Worm (Caenorhabditis elegans) whole organism, young adult: ENCODE measurements around the gene exc-14.

Source experiments
- B0035.1 ChIP-seq: sonication (generic microtip); optimal IDR thresholded peaks from 2 replicates; lab custom pipeline; 2016; ENCODE audit warnings: missing genetic modification characterization, mild to moderate bottlenecking, missing compliant biosample characterization, missing genotype, missing genetic modification reagents
- B0336.3 ChIP-seq: fragments of 200-800 bp; sonication (Bioruptor generic); IDR thresholded peaks from 2 replicates; pipeline ENCODE4 v1.3.6; 2022; ENCODE audit warnings: missing genetic modification characterization, missing compliant biosample characterization
- F23B12.7 ChIP-seq: sonication (generic microtip); optimal IDR thresholded peaks from 2 replicates; lab custom pipeline; 2017; ENCODE audit warnings: missing genetic modification characterization, mild to moderate bottlenecking, missing compliant biosample characterization, antibody characterized with exemption, moderate library complexity; ENCODE audit not compliant: insufficient read depth
- F33H1.4 ChIP-seq: fragments of 200-800 bp; sonication (Bioruptor generic); IDR thresholded peaks from 2 replicates; pipeline ENCODE4 v1.3.6; 2022; ENCODE audit warnings: missing genetic modification reagents, missing genetic modification characterization, missing compliant biosample characterization
- F55B11.4 ChIP-seq: sonication (generic microtip); optimal IDR thresholded peaks from 2 replicates; lab custom pipeline; 2016; ENCODE audit warnings: missing compliant biosample characterization, missing genetic modification characterization, borderline replicate concordance; ENCODE audit not compliant: insufficient read depth
- K11D2.4 ChIP-seq: fragments of 200-800 bp; sonication (Bioruptor generic); IDR thresholded peaks from 2 replicates; pipeline ENCODE4 v1.3.6; 2022; ENCODE audit warnings: missing genetic modification reagents, missing genetic modification characterization, missing compliant biosample characterization
- T07F8.4 ChIP-seq: sonication (generic microtip); optimal IDR thresholded peaks from 2 replicates; lab custom pipeline; 2016; ENCODE audit warnings: mild to moderate bottlenecking, missing genetic modification characterization, moderate library complexity, missing compliant biosample characterization
- Y53F4B.3 ChIP-seq: fragments of 200-800 bp; sonication (Bioruptor generic); IDR thresholded peaks from 2 replicates; pipeline ENCODE4 v1.3.6; 2022; ENCODE audit warnings: missing genetic modification reagents, missing genetic modification characterization, missing compliant biosample characterization
- Y56A3A.18 ChIP-seq: fragments of 200-800 bp; sonication (Bioruptor generic); IDR thresholded peaks from 2 replicates; pipeline ENCODE4 v1.3.6; 2022; ENCODE audit warnings: missing genetic modification reagents, missing genetic modification characterization, missing compliant biosample characterization
- Y79H2A.3 ChIP-seq: fragments of 200-800 bp; sonication (Bioruptor generic); conservative IDR thresholded peaks from 2 replicates; pipeline ENCODE4 v1.3.6; 2022; ENCODE audit warnings: missing genetic modification reagents, missing genetic modification characterization, missing compliant biosample characterization
- ZK185.1 ChIP-seq: sonication (generic microtip); optimal IDR thresholded peaks from 2 replicates; lab custom pipeline; 2016; ENCODE audit warnings: mild to moderate bottlenecking, missing genetic modification characterization, missing compliant biosample characterization; ENCODE audit not compliant: poor library complexity, severe bottlenecking
- attf-5 ChIP-seq: fragments of 200-800 bp; sonication (Bioruptor generic); optimal IDR thresholded peaks from 2 replicates; lab custom pipeline; 2018; ENCODE audit warnings: mild to moderate bottlenecking, missing genetic modification characterization, missing compliant biosample characterization
- attf-6 ChIP-seq: fragments of 200-800 bp; sonication (Bioruptor generic); IDR thresholded peaks from 2 replicates; pipeline ENCODE4 v1.3.6; 2022; ENCODE audit warnings: missing genetic modification reagents, missing genetic modification characterization, missing compliant biosample characterization
- ccch-3 ChIP-seq: fragments of 200-800 bp; sonication (Bioruptor generic); optimal IDR thresholded peaks from 2 replicates; lab custom pipeline; 2018; ENCODE audit warnings: mild to moderate bottlenecking, missing genetic modification characterization, missing compliant biosample characterization
- cebp-1 ChIP-seq, 2 experiments: fragments of 200-800 bp in 1 of 2; sonication (Bioruptor generic) in 1 of 2; sonication (generic microtip) in 1 of 2; IDR thresholded peaks in 1 of 2; optimal IDR thresholded peaks in 1 of 2; 2 replicates each; pipeline versions ENCODE4 v1.3.6 to Lab custom; 2017 to 2022; ENCODE audit warnings: missing compliant biosample characterization in 2 of 2, missing genetic modification characterization in 2 of 2, mild to moderate bottlenecking in 1 of 2, missing genetic modification reagents in 1 of 2, moderate library complexity in 1 of 2
- ceh-100 ChIP-seq: fragments of 200-800 bp; sonication (Bioruptor generic); IDR thresholded peaks from 2 replicates; pipeline ENCODE4 v1.3.6; 2022; ENCODE audit warnings: missing genetic modification reagents, missing genetic modification characterization, missing compliant biosample characterization
- ceh-40 ChIP-seq: fragments of 200-800 bp; sonication (Bioruptor generic); IDR thresholded peaks from 2 replicates; pipeline ENCODE4 v1.3.6; 2022; ENCODE audit warnings: missing genetic modification characterization, missing compliant biosample characterization
- ceh-58 ChIP-seq: fragments of 200-800 bp; sonication (Bioruptor generic); IDR thresholded peaks from 2 replicates; pipeline ENCODE4 v1.3.6; 2022; ENCODE audit warnings: missing genetic modification characterization, missing compliant biosample characterization
- dox-1 ChIP-seq: fragments of 200-800 bp; sonication (Bioruptor generic); IDR thresholded peaks from 2 replicates; pipeline ENCODE4 v1.3.6; 2022; ENCODE audit warnings: missing genetic modification reagents, missing genetic modification characterization, missing compliant biosample characterization
- efl-1 ChIP-seq: fragments of 150-350 bp; optimal IDR thresholded peaks from 2 replicates; lab custom pipeline; 2014; ENCODE audit warnings: missing biosample characterization, missing genetic modification reagents, missing genetic modification characterization
- egl-44 ChIP-seq: fragments of 200-800 bp; sonication (Bioruptor generic); IDR thresholded peaks from 2 replicates; pipeline ENCODE4 v1.3.6; 2022; ENCODE audit warnings: missing genetic modification reagents, missing genetic modification characterization, missing compliant biosample characterization
- hmg-1.2 ChIP-seq: fragments of 200-800 bp; sonication (Bioruptor generic); IDR thresholded peaks from 2 replicates; pipeline ENCODE4 v1.3.6; 2022; ENCODE audit warnings: missing genetic modification reagents, missing genetic modification characterization, missing compliant biosample characterization
- lag-1 ChIP-seq: fragments of 200-800 bp; sonication (Bioruptor generic); IDR thresholded peaks from 2 replicates; pipeline ENCODE4 v1.3.6; 2022; ENCODE audit warnings: missing genetic modification reagents, missing genetic modification characterization, missing compliant biosample characterization
- let-607 ChIP-seq, 2 experiments: fragments of 200-800 bp in 1 of 2; sonication (Bioruptor generic) in 1 of 2; sonication (generic microtip) in 1 of 2; optimal IDR thresholded peaks; 2 replicates each; lab custom pipeline; 2016 to 2018; ENCODE audit warnings: mild to moderate bottlenecking in 2 of 2, missing compliant biosample characterization in 2 of 2, missing genetic modification characterization in 2 of 2, moderate library complexity in 2 of 2, missing genotype in 1 of 2
- lin-26 ChIP-seq: fragments of 200-800 bp; sonication (Bioruptor generic); IDR thresholded peaks from 2 replicates; pipeline ENCODE4 v1.3.6; 2022; ENCODE audit warnings: missing genetic modification reagents, missing genetic modification characterization, missing compliant biosample characterization
- lir-1 ChIP-seq: fragments of 200-800 bp; sonication (Bioruptor generic); conservative IDR thresholded peaks from 2 replicates; pipeline ENCODE4 v1.3.6; 2022; ENCODE audit warnings: missing genetic modification reagents, missing genetic modification characterization, missing compliant biosample characterization
- madf-8 ChIP-seq: fragments of 200-800 bp; sonication (Bioruptor generic); conservative IDR thresholded peaks from 2 replicates; pipeline ENCODE4 v1.3.6; 2022; ENCODE audit warnings: missing genetic modification reagents, missing genetic modification characterization, missing compliant biosample characterization
- mcd-1 ChIP-seq: fragments of 200-800 bp; sonication (Bioruptor generic); IDR thresholded peaks from 2 replicates; pipeline ENCODE4 v1.3.6; 2022; ENCODE audit warnings: missing genetic modification reagents, missing genetic modification characterization, missing compliant biosample characterization
- mel-28 ChIP-seq: sonication (generic microtip); optimal IDR thresholded peaks from 2 replicates; lab custom pipeline; 2016; ENCODE audit warnings: borderline replicate concordance, mild to moderate bottlenecking, missing genetic modification characterization, missing compliant biosample characterization
- nfyb-1 ChIP-seq: fragments of 200-800 bp; sonication (Bioruptor generic); IDR thresholded peaks from 2 replicates; pipeline ENCODE4 v1.3.6; 2022; ENCODE audit warnings: missing genetic modification reagents, missing genetic modification characterization, missing compliant biosample characterization
- nhr-120 ChIP-seq: fragments of 200-800 bp; sonication (Bioruptor generic); IDR thresholded peaks from 2 replicates; pipeline ENCODE4 v1.3.6; 2022; ENCODE audit warnings: missing genetic modification characterization, missing compliant biosample characterization
- nhr-179 ChIP-seq: sonication (generic microtip); optimal IDR thresholded peaks from 2 replicates; lab custom pipeline; 2016; ENCODE audit warnings: mild to moderate bottlenecking, missing genetic modification characterization, missing compliant biosample characterization
- nhr-80 ChIP-seq: sonication (generic microtip); optimal IDR thresholded peaks from 2 replicates; lab custom pipeline; 2016; ENCODE audit warnings: missing genetic modification characterization, missing compliant biosample characterization
- pha-4 ChIP-seq: fragments of 150-350 bp; sonication (generic microtip); optimal IDR thresholded peaks from 2 replicates; lab custom pipeline; 2014; ENCODE audit warnings: missing biosample characterization, missing genetic modification reagents, missing genetic modification characterization
- rec-8 ChIP-seq, 2 experiments: sonication (generic microtip); optimal IDR thresholded peaks; 2 replicates each; lab custom pipeline; 2016; ENCODE audit warnings: mild to moderate bottlenecking in 2 of 2, missing genetic modification characterization in 2 of 2, missing genetic modification reagents in 2 of 2, missing genotype in 2 of 2, missing biosample characterization in 1 of 2, missing compliant biosample characterization in 1 of 2, moderate library complexity in 1 of 2
- sdz-38 ChIP-seq: sonication (generic microtip); optimal IDR thresholded peaks from 2 replicates; lab custom pipeline; 2016; ENCODE audit warnings: missing genotype, missing genetic modification characterization, missing compliant biosample characterization
- snpc-1.3 ChIP-seq: sonication (generic microtip); optimal IDR thresholded peaks from 2 replicates; lab custom pipeline; 2017; ENCODE audit warnings: missing genetic modification characterization, mild to moderate bottlenecking, missing compliant biosample characterization, antibody characterized with exemption, moderate library complexity, missing genotype, missing genetic modification reagents; ENCODE audit not compliant: insufficient read depth
- snpc-3.4 ChIP-seq: sonication (generic microtip); optimal IDR thresholded peaks from 2 replicates; lab custom pipeline; 2017; ENCODE audit warnings: missing genetic modification characterization, mild to moderate bottlenecking, missing compliant biosample characterization, antibody characterized with exemption, moderate library complexity, missing genotype, missing genetic modification reagents
- tbx-9 ChIP-seq: sonication (generic microtip); optimal IDR thresholded peaks from 2 replicates; lab custom pipeline; 2016; ENCODE audit warnings: borderline replicate concordance, missing genetic modification characterization, inconsistent platforms, missing compliant biosample characterization
- tlf-1 ChIP-seq: fragments of 200-800 bp; sonication (Bioruptor generic); optimal IDR thresholded peaks from 2 replicates; lab custom pipeline; 2018; ENCODE audit warnings: mild to moderate bottlenecking, missing genetic modification characterization, missing compliant biosample characterization
- zfh-2 ChIP-seq: fragments of 200-800 bp; sonication (Bioruptor generic); conservative IDR thresholded peaks from 2 replicates; pipeline ENCODE4 v1.3.6; 2022; ENCODE audit warnings: missing genetic modification reagents, missing genetic modification characterization, missing compliant biosample characterization
- ztf-25 ChIP-seq: fragments of 200-800 bp; sonication (Bioruptor generic); IDR thresholded peaks from 2 replicates; pipeline ENCODE4 v1.3.6; 2022; ENCODE audit warnings: missing genetic modification reagents, missing genetic modification characterization, missing compliant biosample characterization

exc-14 gene

ce11 chrV:5038449-5038848 lies 7.6 kb downstream of the exc-14 start:
- TF ChIP-seq T07F8.4: no peak
- TF ChIP-seq tbx-9 (tag; lab: Kevin White, UChicago): no peak
- no peak for TF ChIP-seq mcd-1 (GFP tag; lab: Robert Waterston, UW)
- no peak for TF ChIP-seq snpc-1.3 (tag; lab: Kevin White, UChicago)
- no peak for TF ChIP-seq sdz-38 (tag; lab: Kevin White, UChicago)
- no peak for TF ChIP-seq nfyb-1 (GFP tag; lab: Robert Waterston, UW)
- TF ChIP-seq nhr-120: no peak
- no peak for TF ChIP-seq lir-1 (GFP tag; lab: Robert Waterston, UW)
- TF ChIP-seq ceh-58 (GFP tag; lab: Robert Waterston, UW): no peak
- no peak for TF ChIP-seq F33H1.4 (GFP tag; lab: Robert Waterston, UW)
- TF ChIP-seq Y53F4B.3 (GFP tag; lab: Robert Waterston, UW): no peak
- TF ChIP-seq ZK185.1 (tag; lab: Kevin White, UChicago): no peak
- no peak for TF ChIP-seq madf-8
- no peak for TF ChIP-seq zfh-2 (GFP tag; lab: Robert Waterston, UW)
- TF ChIP-seq tlf-1 (GFP tag; lab: Kevin White, UChicago): no peak
- no peak for TF ChIP-seq efl-1

ce11 chrV:5036364-5036763 lies 9.6 kb downstream of the exc-14 start, which contains the start of gene K11D12.7:
TSS of gene K11D12.7 (minus strand) at chrV:5036464.
- TF ChIP-seq Y79H2A.3 (GFP tag; lab: Robert Waterston, UW): no peak
- no peak for TF ChIP-seq nhr-179 (tag; lab: Kevin White, UChicago)
- TF ChIP-seq Y56A3A.18 (GFP tag; lab: Robert Waterston, UW): no peak
- TF ChIP-seq attf-6 (GFP tag; lab: Robert Waterston, UW): no peak
- TF ChIP-seq mel-28 (tag; lab: Kevin White, UChicago): no peak
- no peak for TF ChIP-seq pha-4 (tag; lab: Kevin White, UChicago)
- no peak for TF ChIP-seq efl-1
- TF ChIP-seq B0035.1 (tag; lab: Kevin White, UChicago): no peak
- TF ChIP-seq ccch-3 (GFP tag; lab: Kevin White, UChicago): no peak
- no peak for TF ChIP-seq snpc-1.3 (tag; lab: Kevin White, UChicago)
- TF ChIP-seq F23B12.7: no peak
- TF ChIP-seq ceh-40 (GFP tag; lab: Robert Waterston, UW): no peak
- no peak for TF ChIP-seq madf-8
- no peak for TF ChIP-seq dox-1
- no peak for TF ChIP-seq hmg-1.2
- TF ChIP-seq ceh-100 (GFP tag; lab: Robert Waterston, UW): no peak

- TF ChIP-seq nfyb-1 (GFP tag; lab: Robert Waterston, UW) (no peak), hmg-1.2 (no peak), lag-1 (GFP tag; lab: Robert Waterston, UW) (no peak), B0336.3 (GFP tag; lab: Robert Waterston, UW) (no peak), snpc-3.4 (no peak), nhr-80 (tag; lab: Kevin White, UChicago) (no peak), lin-26 (no peak), efl-1 (no peak), cebp-1 (GFP tag; IDR thresholded peaks at IDR 0.05; lab: Robert Waterston, UW) (no peak), cebp-1 (tag; optimal IDR thresholded peaks at IDR 0.05; lab: Kevin White, UChicago) (no peak), K11D2.4 (GFP tag; lab: Robert Waterston, UW) (no peak), F55B11.4 (tag; lab: Kevin White, UChicago) (no peak), egl-44 (GFP tag; lab: Robert Waterston, UW) (no peak), let-607 (tag; optimal IDR thresholded peaks at IDR 0.05; lab: Kevin White, UChicago) (no peak), ztf-25 (GFP tag; lab: Robert Waterston, UW) (no peak), mcd-1 (GFP tag; lab: Robert Waterston, UW) (no peak), attf-5 (no peak), rec-8 (tag; optimal IDR thresholded peaks at IDR 0.05; lab: Kevin White, UChicago) (no peak)
Measured at ce11 chrV:5035058-5035457, 10.9 kb downstream of the exc-14 start, which contains the start of gene K11D12.6. TSS of gene K11D12.6 (minus strand) at chrV:5035158.
